Fruit fly (Drosophila melanogaster) whole organism, adult: Measurements from ENCODE around the gene Nckx30C.

Source experiments
- CG11617 ChIP-seq: fragments of 200-800 bp; sonication (Bioruptor generic); optimal IDR thresholded peaks from 2 replicates; lab custom pipeline; 2017; ENCODE audit warnings: mild to moderate bottlenecking, missing biosample characterization, missing genetic modification reagents, missing genetic modification characterization
- CG12768 ChIP-seq: fragments of 200-800 bp; sonication (Bioruptor generic); optimal IDR thresholded peaks from 2 replicates; lab custom pipeline; 2017; ENCODE audit warnings: missing biosample characterization, missing genetic modification characterization, mild to moderate bottlenecking, moderate library complexity, missing genetic modification reagents
- CG14711 ChIP-seq: fragments of 200-800 bp; sonication (Bioruptor generic); optimal IDR thresholded peaks from 2 replicates; lab custom pipeline; 2018; ENCODE audit warnings: missing biosample characterization, mild to moderate bottlenecking, missing genetic modification characterization, moderate library complexity
- CG1620 ChIP-seq: fragments of 200-800 bp; sonication (Bioruptor generic); optimal IDR thresholded peaks from 2 replicates; lab custom pipeline; 2016; ENCODE audit warnings: missing biosample characterization, missing genetic modification characterization
- CG33017 ChIP-seq: fragments of 200-800 bp; sonication (Bioruptor generic); optimal IDR thresholded peaks from 2 replicates; lab custom pipeline; 2018; ENCODE audit warnings: missing biosample characterization, mild to moderate bottlenecking, missing genetic modification characterization, moderate library complexity
- CG5204 ChIP-seq: fragments of 200-800 bp; sonication (Bioruptor generic); optimal IDR thresholded peaks from 2 replicates; lab custom pipeline; 2016; ENCODE audit warnings: missing biosample characterization, missing genetic modification characterization
- CG7045 ChIP-seq: fragments of 200-800 bp; sonication (Bioruptor generic); optimal IDR thresholded peaks from 2 replicates; lab custom pipeline; 2017; ENCODE audit warnings: missing biosample characterization, mild to moderate bottlenecking, missing genetic modification characterization
- CG7101 ChIP-seq: fragments of 200-800 bp; sonication (Bioruptor generic); optimal IDR thresholded peaks from 2 replicates; lab custom pipeline; 2018; ENCODE audit warnings: missing biosample characterization, mild to moderate bottlenecking, missing genetic modification characterization, moderate library complexity
- Clk ChIP-seq: fragments of 200-800 bp; sonication (Bioruptor generic); optimal IDR thresholded peaks from 2 replicates; lab custom pipeline; 2017; ENCODE audit warnings: missing biosample characterization, missing genetic modification characterization
- Crg-1 ChIP-seq: fragments of 200-800 bp; sonication (Bioruptor generic); optimal IDR thresholded peaks from 2 replicates; lab custom pipeline; 2016; ENCODE audit warnings: missing biosample characterization, missing genetic modification characterization
- Hr96 ChIP-seq: fragments of 200-800 bp; sonication (Bioruptor generic); optimal IDR thresholded peaks from 2 replicates; lab custom pipeline; 2016; ENCODE audit warnings: missing biosample characterization, missing genetic modification characterization
- Mnt ChIP-seq: fragments of 200-800 bp; sonication (Bioruptor generic); optimal IDR thresholded peaks from 2 replicates; lab custom pipeline; 2016; ENCODE audit warnings: missing biosample characterization, mild to moderate bottlenecking, missing genetic modification characterization
- bab1 ChIP-seq: fragments of 200-800 bp; sonication (Bioruptor generic); optimal IDR thresholded peaks from 3 replicates; lab custom pipeline; 2019; ENCODE audit warnings: missing biosample characterization, mild to moderate bottlenecking, missing genetic modification characterization, moderate library complexity
- cic ChIP-seq: fragments of 200-800 bp; sonication (Bioruptor generic); optimal IDR thresholded peaks from 2 replicates; lab custom pipeline; 2017; ENCODE audit warnings: missing biosample characterization, mild to moderate bottlenecking, missing genetic modification characterization, moderate library complexity
- cnc ChIP-seq, 2 experiments: fragments of >200 bp; optimal IDR thresholded peaks; 2 replicates each; lab custom pipeline; 2017
- kay ChIP-seq: fragments of 200-800 bp; sonication (Bioruptor generic); peaks from one replicate; lab custom pipeline; 2016; ENCODE audit warnings: missing biosample characterization, missing genetic modification characterization, borderline replicate concordance
- ovo ChIP-seq: fragments of 200-800 bp; sonication (Bioruptor generic); optimal IDR thresholded peaks from 2 replicates; lab custom pipeline; 2016; ENCODE audit warnings: missing biosample characterization, missing genetic modification characterization
- pad ChIP-seq: fragments of 200-800 bp; sonication (Bioruptor generic); optimal IDR thresholded peaks from 3 replicates; lab custom pipeline; 2017; ENCODE audit warnings: missing biosample characterization, missing genetic modification characterization, mild to moderate bottlenecking, moderate library complexity, missing genetic modification reagents
- tj ChIP-seq: fragments of 200-800 bp; sonication (Bioruptor generic); optimal IDR thresholded peaks from 3 replicates; lab custom pipeline; 2017; ENCODE audit warnings: missing biosample characterization, mild to moderate bottlenecking, missing genetic modification characterization, moderate library complexity
- toe ChIP-seq: fragments of 200-800 bp; sonication (Bioruptor generic); optimal IDR thresholded peaks from 2 replicates; lab custom pipeline; 2016; ENCODE audit warnings: missing biosample characterization, missing genetic modification characterization

Gene Nckx30C

DNA sequence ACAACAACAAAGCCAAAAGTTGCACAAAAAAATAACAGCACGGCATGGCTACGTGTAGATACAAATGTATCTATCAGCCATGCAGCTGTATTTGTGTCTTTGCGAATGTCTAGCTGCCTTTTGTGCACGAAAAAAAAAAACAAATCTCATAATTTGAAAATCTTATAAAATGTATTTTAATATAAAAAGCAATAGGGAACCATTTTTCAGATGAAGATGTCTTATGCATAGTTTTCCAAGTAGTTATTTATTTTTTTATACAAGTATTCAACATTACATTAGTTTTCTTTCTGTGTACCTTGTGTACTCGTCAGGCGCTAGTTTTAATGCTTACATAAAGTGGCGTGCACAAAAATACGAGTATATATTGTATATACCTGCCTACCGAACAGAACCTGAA lies 76.9 kb downstream of the Nckx30C start:
- no peak for TF ChIP-seq bab1 (GFP tag; lab: Kevin White, UChicago)
- no peak for TF ChIP-seq CG5204
- TF ChIP-seq Mnt (GFP tag; lab: Kevin White, UChicago) = no peak
- no peak for TF ChIP-seq cic (GFP tag; lab: Kevin White, UChicago)
- TF ChIP-seq CG1620 = no peak
- no peak for TF ChIP-seq CG11617 (GFP tag; lab: Kevin White, UChicago)
- no peak for TF ChIP-seq tj (GFP tag; lab: Kevin White, UChicago)
- peak; percentile 28 for TF ChIP-seq toe (GFP tag; lab: Kevin White, UChicago)
- no peak for TF ChIP-seq ovo
- no peak for TF ChIP-seq Clk (GFP tag; lab: Kevin White, UChicago)
- TF ChIP-seq CG7045 (GFP tag; lab: Kevin White, UChicago) = peak; percentile 34
- TF ChIP-seq CG33017 (tag; lab: Kevin White, UChicago) = peak; percentile 26
- TF ChIP-seq pad (GFP tag; lab: Kevin White, UChicago) = no peak
- TF ChIP-seq CG7101 (tag; lab: Kevin White, UChicago) = peak; percentile 29
- no peak for TF ChIP-seq cnc (optimal IDR thresholded peaks at IDR 0.05; lab: Kevin White, UChicago)
- no peak for TF ChIP-seq Crg-1 (GFP tag; lab: Kevin White, UChicago)
- peak; percentile 49 for TF ChIP-seq CG14711 (tag; lab: Kevin White, UChicago)
- no peak for TF ChIP-seq kay (GFP tag; lab: Kevin White, UChicago)
- peak; percentile 3 for TF ChIP-seq CG12768 (GFP tag; lab: Kevin White, UChicago)
- TF ChIP-seq Hr96 = no peak

DNA sequence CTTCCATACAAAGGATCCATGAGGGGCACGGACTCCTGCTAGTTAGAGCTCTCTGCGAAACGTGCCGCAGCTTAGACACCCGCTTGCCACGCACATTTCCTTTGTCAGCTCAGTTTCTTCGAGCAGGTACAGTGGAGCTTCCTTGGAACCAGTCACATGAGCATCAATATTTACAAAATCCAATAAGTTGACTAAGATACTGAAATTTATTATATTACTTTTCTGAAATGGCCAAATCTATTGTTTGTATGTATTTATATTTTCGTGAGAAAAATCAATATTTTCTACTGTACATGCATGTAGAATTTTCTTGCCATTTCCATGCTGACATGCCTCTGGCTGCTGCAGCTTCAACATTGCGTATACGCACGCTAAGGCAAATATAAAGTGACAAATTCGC lies 83.3 kb downstream of the Nckx30C start:
- no peak for TF ChIP-seq Crg-1 (GFP tag; lab: Kevin White, UChicago)
- no peak for TF ChIP-seq CG14711 (tag; lab: Kevin White, UChicago)
- no peak for TF ChIP-seq CG33017 (tag; lab: Kevin White, UChicago)
- TF ChIP-seq pad (GFP tag; lab: Kevin White, UChicago) = no peak
